Fruit fly (Drosophila melanogaster) whole organism, embryonic: Measurements from ENCODE around the gene RpL4.

ENCODE experiments used
- Ada2b ChIP-seq: fragments of 200-800 bp; sonication (Bioruptor generic); IDR thresholded peaks from 2 replicates; pipeline ENCODE4 v1.3.6; 2022; ENCODE audit warnings: missing biosample characterization, missing genetic modification characterization
- Atf6 ChIP-seq: fragments of 200-800 bp; sonication (Bioruptor generic); IDR thresholded peaks from 2 replicates; pipeline ENCODE4 v1.3.6; 2022; ENCODE audit warnings: missing biosample characterization, missing genetic modification characterization
- BEAF-32 ChIP-seq: fragments of 200-800 bp; sonication (Bioruptor generic); optimal IDR thresholded peaks from 3 replicates; lab custom pipeline; 2017; ENCODE audit warnings: missing biosample characterization, missing genetic modification characterization, mild to moderate bottlenecking, moderate library complexity, missing genetic modification reagents
- Bgb ChIP-seq: fragments of 200-800 bp; sonication (Bioruptor generic); IDR thresholded peaks from 2 replicates; pipeline ENCODE4 v1.3.6; 2022; ENCODE audit warnings: missing biosample characterization, missing genetic modification characterization; ENCODE audit not compliant: partially characterized antibody
- Blimp-1 ChIP-seq: fragments of 200-800 bp; sonication (Bioruptor generic); optimal IDR thresholded peaks from 3 replicates; lab custom pipeline; 2018; ENCODE audit warnings: missing biosample characterization, missing genetic modification characterization, mild to moderate bottlenecking, moderate library complexity, missing genetic modification reagents
- CG12219 ChIP-seq: fragments of 200-800 bp; sonication (Bioruptor generic); optimal IDR thresholded peaks from 3 replicates; lab custom pipeline; 2018; ENCODE audit warnings: missing biosample characterization, mild to moderate bottlenecking, missing genetic modification characterization
- CG14050 ChIP-seq: fragments of 200-800 bp; sonication (Bioruptor generic); IDR thresholded peaks from 3 replicates; pipeline ENCODE4 v1.3.6; 2022; ENCODE audit warnings: missing biosample characterization, missing genetic modification characterization
- CG17568 ChIP-seq: fragments of 200-800 bp; sonication (Bioruptor generic); optimal IDR thresholded peaks from 2 replicates; lab custom pipeline; 2018; ENCODE audit warnings: missing biosample characterization, mild to moderate bottlenecking, missing genetic modification characterization, moderate library complexity
- CG17912 ChIP-seq: fragments of 200-800 bp; sonication (Bioruptor generic); optimal IDR thresholded peaks from 2 replicates; lab custom pipeline; 2018; ENCODE audit warnings: missing biosample characterization, mild to moderate bottlenecking, missing genetic modification characterization
- CG18619 ChIP-seq: fragments of 200-800 bp; sonication (Bioruptor generic); optimal IDR thresholded peaks from 3 replicates; lab custom pipeline; 2017; ENCODE audit warnings: missing biosample characterization, mild to moderate bottlenecking, missing genetic modification characterization
- CG30020 ChIP-seq: fragments of 200-800 bp; optimal IDR thresholded peaks from 2 replicates; lab custom pipeline; 2019; ENCODE audit warnings: missing biosample characterization, mild to moderate bottlenecking, missing genetic modification characterization, moderate library complexity
- CG31224 ChIP-seq: fragments of 200-800 bp; sonication (Bioruptor generic); IDR thresholded peaks from 2 replicates; pipeline ENCODE4 v1.3.6; 2022; ENCODE audit warnings: missing biosample characterization, missing genetic modification characterization
- CG31365 ChIP-seq: fragments of 200-800 bp; sonication (Bioruptor generic); optimal IDR thresholded peaks from 2 replicates; lab custom pipeline; 2018; ENCODE audit warnings: missing biosample characterization, mild to moderate bottlenecking, missing genetic modification characterization
- CG5245 ChIP-seq: fragments of 200-800 bp; sonication (Bioruptor generic); optimal IDR thresholded peaks from 3 replicates; lab custom pipeline; 2016; ENCODE audit warnings: missing biosample characterization, missing genetic modification characterization
- CG6254 ChIP-seq: fragments of 200-800 bp; sonication (Bioruptor generic); optimal IDR thresholded peaks from 3 replicates; lab custom pipeline; 2017; ENCODE audit warnings: mild to moderate bottlenecking, missing biosample characterization, missing genetic modification reagents, missing genetic modification characterization
- CG9215 ChIP-seq: fragments of 200-800 bp; sonication (Bioruptor generic); IDR thresholded peaks from 2 replicates; pipeline ENCODE4 v1.3.6; 2022; ENCODE audit warnings: missing biosample characterization, missing genetic modification characterization
- CG9609 ChIP-seq: fragments of 200-800 bp; sonication (Bioruptor generic); optimal IDR thresholded peaks from 3 replicates; lab custom pipeline; 2016; ENCODE audit warnings: missing biosample characterization, missing genetic modification characterization
- Doc3 ChIP-seq: fragments of 200-800 bp; sonication (Bioruptor generic); IDR thresholded peaks from 3 replicates; pipeline ENCODE4 v1.3.6; 2022; ENCODE audit warnings: missing biosample characterization, missing genetic modification characterization; ENCODE audit not compliant: partially characterized antibody
- Dref ChIP-seq: fragments of 200-800 bp; sonication (Bioruptor generic); IDR thresholded peaks from 2 replicates; pipeline ENCODE4 v1.3.6; 2022; ENCODE audit warnings: missing biosample characterization, missing genetic modification characterization
- Eip74EF ChIP-seq, 2 experiments: fragments of 200-800 bp in 1 of 2; fragments of >200 bp in 1 of 2; sonication (Bioruptor generic) in 1 of 2; optimal IDR thresholded peaks; 2 replicates each; lab custom pipeline; 2017 to 2019; ENCODE audit warnings: missing biosample characterization in 2 of 2, missing genetic modification characterization in 2 of 2, mild to moderate bottlenecking in 1 of 2, moderate library complexity in 1 of 2
- HHEX ChIP-seq: fragments of 200-800 bp; sonication (Bioruptor generic); optimal IDR thresholded peaks from 3 replicates; lab custom pipeline; 2017; ENCODE audit warnings: missing biosample characterization, mild to moderate bottlenecking, missing genetic modification characterization, missing genetic modification reagents
- HmgZ ChIP-seq: fragments of 200-800 bp; sonication (Bioruptor generic); optimal IDR thresholded peaks from 2 replicates; lab custom pipeline; 2018; ENCODE audit warnings: missing biosample characterization, mild to moderate bottlenecking, missing genetic modification characterization
- Hr3 ChIP-seq: fragments of 200-800 bp; sonication (Bioruptor generic); optimal IDR thresholded peaks from 3 replicates; lab custom pipeline; 2016; ENCODE audit warnings: missing biosample characterization, missing genetic modification characterization
- Kr ChIP-seq: fragments of 200-800 bp; sonication (Bioruptor generic); optimal IDR thresholded peaks from 2 replicates; lab custom pipeline; 2017; ENCODE audit warnings: missing biosample characterization, mild to moderate bottlenecking, missing genetic modification characterization
- Lim3 ChIP-seq: fragments of 200-800 bp; sonication (Bioruptor generic); IDR thresholded peaks from 2 replicates; pipeline ENCODE4 v1.3.6; 2022; ENCODE audit warnings: missing biosample characterization, missing genetic modification characterization
- Mrtf ChIP-seq: fragments of 200-800 bp; sonication (Bioruptor generic); IDR thresholded peaks from 3 replicates; pipeline ENCODE4 v1.3.6; 2022; ENCODE audit warnings: missing biosample characterization, missing genetic modification characterization
- Ravus ChIP-seq: fragments of 200-800 bp; sonication (Bioruptor generic); IDR thresholded peaks from 2 replicates; pipeline ENCODE4 v1.3.6; 2022; ENCODE audit warnings: missing biosample characterization, missing genetic modification characterization
- Rfx ChIP-seq: fragments of 200-800 bp; sonication (Bioruptor generic); IDR thresholded peaks from 2 replicates; pipeline ENCODE4 v1.3.6; 2022; ENCODE audit warnings: missing biosample characterization, missing genetic modification characterization
- Sry-δ ChIP-seq: fragments of 200-800 bp; sonication (Bioruptor generic); optimal IDR thresholded peaks from 2 replicates; lab custom pipeline; 2016; ENCODE audit warnings: missing biosample characterization, missing genetic modification characterization
- Trl ChIP-seq, 3 experiments: fragments of >200 bp in 2 of 3; fragments of 200-800 bp in 1 of 3; sonication (Bioruptor generic) in 1 of 3; optimal IDR thresholded peaks; 2 replicates in 1 of 3; 3 replicates in 2 of 3; lab custom pipeline; 2016 to 2017; ENCODE audit warnings: missing biosample characterization in 1 of 3, missing genetic modification characterization in 1 of 3
- bcd ChIP-seq: fragments of 200-800 bp; sonication (Bioruptor generic); optimal IDR thresholded peaks from 2 replicates; lab custom pipeline; 2017; ENCODE audit warnings: missing biosample characterization, mild to moderate bottlenecking, missing genetic modification characterization
- cato ChIP-seq: fragments of 200-800 bp; sonication (Bioruptor generic); optimal IDR thresholded peaks from 2 replicates; lab custom pipeline; 2016; ENCODE audit warnings: missing biosample characterization, missing genetic modification characterization, borderline replicate concordance
- fd102C ChIP-seq: fragments of 200-800 bp; sonication (Bioruptor generic); optimal IDR thresholded peaks from 2 replicates; lab custom pipeline; 2018; ENCODE audit warnings: missing biosample characterization, mild to moderate bottlenecking, missing genetic modification characterization, moderate library complexity
- gfzf ChIP-seq: fragments of 200-800 bp; sonication (Bioruptor generic); optimal IDR thresholded peaks from 2 replicates; lab custom pipeline; 2016; ENCODE audit warnings: missing biosample characterization, mild to moderate bottlenecking, missing genetic modification characterization, moderate library complexity
- kay ChIP-seq: fragments of 200-800 bp; sonication (Bioruptor generic); optimal IDR thresholded peaks from 2 replicates; lab custom pipeline; 2016; ENCODE audit warnings: missing biosample characterization, missing genetic modification characterization
- luna ChIP-seq: fragments of 200-800 bp; sonication (Bioruptor generic); optimal IDR thresholded peaks from 2 replicates; lab custom pipeline; 2016; ENCODE audit warnings: missing biosample characterization, missing genetic modification characterization
- maf-S ChIP-seq: fragments of 200-800 bp; sonication (Bioruptor generic); optimal IDR thresholded peaks from 2 replicates; lab custom pipeline; 2016; ENCODE audit warnings: missing biosample characterization, missing genetic modification characterization
- nerfin-1 ChIP-seq: fragments of 200-800 bp; sonication (Bioruptor generic); optimal IDR thresholded peaks from 3 replicates; lab custom pipeline; 2019; ENCODE audit warnings: missing biosample characterization, mild to moderate bottlenecking, missing genetic modification characterization, moderate library complexity
- p53 ChIP-seq: fragments of 200-800 bp; sonication (Bioruptor generic); optimal IDR thresholded peaks from 2 replicates; lab custom pipeline; 2016; ENCODE audit warnings: missing biosample characterization, missing genetic modification characterization
- peb ChIP-seq: fragments of 200-800 bp; sonication (Bioruptor generic); IDR thresholded peaks from 2 replicates; pipeline ENCODE4 v1.3.6; 2022; ENCODE audit warnings: missing biosample characterization, missing genetic modification characterization
- pita ChIP-seq: fragments of 200-800 bp; sonication (Bioruptor generic); optimal IDR thresholded peaks from 2 replicates; lab custom pipeline; 2017; ENCODE audit warnings: missing biosample characterization, mild to moderate bottlenecking, missing genetic modification characterization
- run ChIP-seq: fragments of 200-800 bp; sonication (Bioruptor generic); optimal IDR thresholded peaks from 3 replicates; lab custom pipeline; 2018; ENCODE audit warnings: missing biosample characterization, mild to moderate bottlenecking, missing genetic modification characterization
- schlank ChIP-seq: fragments of 200-800 bp; sonication (Bioruptor generic); optimal IDR thresholded peaks from 2 replicates; lab custom pipeline; 2018; ENCODE audit warnings: missing biosample characterization, mild to moderate bottlenecking, missing genetic modification characterization
- sd ChIP-seq: fragments of 200-800 bp; sonication (Bioruptor generic); optimal IDR thresholded peaks from 3 replicates; lab custom pipeline; 2018; ENCODE audit warnings: missing biosample characterization, mild to moderate bottlenecking, missing genetic modification characterization, moderate library complexity
- slou ChIP-seq: fragments of 200-800 bp; sonication (Bioruptor generic); optimal IDR thresholded peaks from 3 replicates; lab custom pipeline; 2016; ENCODE audit warnings: missing biosample characterization, missing genetic modification characterization
- slp2 ChIP-seq: fragments of 200-800 bp; sonication (Bioruptor generic); optimal IDR thresholded peaks from 2 replicates; lab custom pipeline; 2016; ENCODE audit warnings: missing biosample characterization, missing genetic modification characterization
- sna ChIP-seq: fragments of 200-800 bp; sonication (Bioruptor generic); IDR thresholded peaks from 2 replicates; pipeline ENCODE4 v1.3.6; 2022; ENCODE audit warnings: missing biosample characterization, missing genetic modification characterization; ENCODE audit not compliant: partially characterized antibody
- sqz ChIP-seq: fragments of 200-800 bp; sonication (Bioruptor generic); optimal IDR thresholded peaks from 3 replicates; lab custom pipeline; 2018; ENCODE audit warnings: missing biosample characterization, mild to moderate bottlenecking, missing genetic modification characterization
- z ChIP-seq: fragments of 200-800 bp; sonication (Bioruptor generic); IDR thresholded peaks from 3 replicates; pipeline ENCODE4 v1.3.6; 2022; ENCODE audit warnings: missing biosample characterization, missing genetic modification characterization

Gene RpL4

DNA sequence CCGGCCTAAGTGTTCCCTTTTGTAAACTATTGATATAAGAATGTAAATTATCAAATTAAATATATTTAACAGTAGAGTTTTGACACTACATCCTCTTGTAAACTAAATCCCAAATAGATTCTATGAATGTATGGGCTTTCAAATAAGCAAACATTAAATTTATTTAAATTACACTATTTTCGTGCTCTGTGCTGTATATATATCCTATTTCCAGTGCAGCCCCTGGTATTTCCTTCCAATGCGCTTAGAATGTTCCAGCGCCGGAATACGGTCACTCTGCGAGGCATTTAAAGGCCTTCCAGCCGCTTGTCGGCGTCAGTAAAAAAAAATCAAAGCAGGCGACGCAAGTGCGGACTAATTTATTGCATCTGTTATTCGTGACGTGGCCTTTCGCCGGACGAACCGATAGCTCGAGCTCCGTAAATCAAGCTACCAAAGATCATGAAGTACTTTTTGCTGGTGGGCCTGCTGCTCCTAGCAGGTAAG, 25.8 kb downstream of the RpL4 start, which contains the start of gene Gp93:
TSS of gene Gp93 (plus strand) at position 291 of the 486 bp plus-strand sequence.
- TF ChIP-seq CG6254 (no peak), CG17568 (GFP tag; lab: Kevin White, UChicago) (no peak), Rfx (GFP tag; lab: Robert Waterston, UW) (peak; percentile 80), HmgZ (tag; lab: Kevin White, UChicago) (peak; percentile 48), CG30020 (peak; percentile 47), CG17912 (GFP tag; lab: Kevin White, UChicago) (no peak), Sry-δ (GFP tag; lab: Kevin White, UChicago) (no peak), gfzf (peak; percentile 67), Blimp-1 (no peak), CG9215 (GFP tag; lab: Robert Waterston, UW) (peak; percentile 62), Hr3 (GFP tag; lab: Kevin White, UChicago) (peak; percentile 58), Bgb (GFP tag; lab: Robert Waterston, UW) (0 out of 2 replicates have a peak, but pooled peaks have one; percentile 20), BEAF-32 (GFP tag; lab: Kevin White, UChicago) (no peak), pita (no peak), run (no peak), Mrtf (GFP tag; lab: Robert Waterston, UW) (0 out of 3 replicates have a peak, but pooled peaks have one; percentile 53), z (GFP tag; lab: Robert Waterston, UW) (no peak), CG18619 (peak; percentile 54), Trl (optimal IDR thresholded peaks at IDR 0.05; lab: Kevin White, UChicago) (no peak), Trl (GFP tag; optimal IDR thresholded peaks at IDR 0.05; lab: Kevin White, UChicago) (no peak), nerfin-1 (tag; lab: Kevin White, UChicago) (no peak), kay (GFP tag; lab: Kevin White, UChicago) (no peak), HHEX (GFP tag; lab: Kevin White, UChicago) (peak; percentile 37), Doc3 (GFP tag; lab: Robert Waterston, UW) (no peak), sd (peak; percentile 82), CG14050 (0 out of 3 replicates have a peak, but pooled peaks have one; percentile 18), maf-S (GFP tag; lab: Kevin White, UChicago) (no peak), CG12219 (peak; percentile 15), Dref (GFP tag; lab: Robert Waterston, UW) (peak; percentile 19; the same call in 1 of the 2 replicates), fd102C (GFP tag; lab: Kevin White, UChicago) (no peak), CG31224 (GFP tag; lab: Robert Waterston, UW) (peak; percentile 47; the same call in 1 of the 2 replicates), luna (no peak), p53 (GFP tag; lab: Kevin White, UChicago) (no peak), CG5245 (GFP tag; lab: Kevin White, UChicago) (no peak), Ada2b (GFP tag; lab: Robert Waterston, UW) (no peak; the same call in 1 of the 2 replicates), cato (peak; percentile 3), slp2 (GFP tag; lab: Kevin White, UChicago) (peak; percentile 13), Atf6 (peak; percentile 62; the same call in 1 of the 2 replicates), CG9609 (GFP tag; lab: Kevin White, UChicago) (no peak), peb (no peak), Kr (GFP tag; lab: Kevin White, UChicago) (no peak), Eip74EF (GFP tag; optimal IDR thresholded peaks at IDR 0.05; lab: Kevin White, UChicago) (no peak), CG31365 (no peak), schlank (no peak), slou (GFP tag; lab: Kevin White, UChicago) (peak; percentile 12), Lim3 (GFP tag; lab: Robert Waterston, UW) (no peak), sqz (peak; percentile 95), Ravus (GFP tag; lab: Robert Waterston, UW) (no peak), sna (no peak), bcd (GFP tag; lab: Kevin White, UChicago) (peak; percentile 38)
